Worm (Caenorhabditis elegans): Measurements from ENCODE around the gene ZK662.6.

- TF ChIP-seq lsy-2 (tag; optimal IDR thresholded peaks at IDR 0.05) = peak in 1 of 2 experiments; percentile 8
- TF ChIP-seq mdl-1 (tag; optimal IDR thresholded peaks at IDR 0.05) = peak in 1 of 2 experiments; percentile 26
- TF ChIP-seq pag-3 (tag; optimal IDR thresholded peaks at IDR 0.05; ENCODE audit: borderline replicate concordance, insufficient read depth) = no peak
These were observed 13.8 kb upstream of the ZK662.6 start for ce11 chrX:15704579-15705110.

Measured in whole organism, L1 larva.